Worm (Caenorhabditis elegans) whole organism, L2 larva: ENCODE results near the gene srv-26.

ENCODE experiments used
- F13H6.1 ChIP-seq: sonication (generic microtip); optimal IDR thresholded peaks from 2 replicates; lab custom pipeline; 2016; ENCODE audit warnings: missing genetic modification characterization, missing compliant biosample characterization
- R02D3.7 ChIP-seq: fragments of 150-350 bp; optimal IDR thresholded peaks from 2 replicates; lab custom pipeline; 2014; ENCODE audit warnings: missing biosample characterization, missing genetic modification characterization
- ZK546.5 ChIP-seq: sonication (generic microtip); optimal IDR thresholded peaks from 2 replicates; lab custom pipeline; 2017; ENCODE audit warnings: missing biosample characterization, missing genetic modification characterization
- alr-1 ChIP-seq: fragments of 150-350 bp; optimal IDR thresholded peaks from 2 replicates; lab custom pipeline; 2014; ENCODE audit warnings: missing biosample characterization, missing genetic modification characterization
- aly-2 ChIP-seq: fragments of 150-350 bp; optimal IDR thresholded peaks from 2 replicates; lab custom pipeline; 2014; ENCODE audit warnings: missing biosample characterization, missing genetic modification characterization
- blmp-1 ChIP-seq: sonication (generic microtip); optimal IDR thresholded peaks from 2 replicates; lab custom pipeline; 2017; ENCODE audit warnings: missing genetic modification characterization, mild to moderate bottlenecking, missing compliant biosample characterization, antibody characterized with exemption, moderate library complexity; ENCODE audit not compliant: insufficient read depth
- ceh-16 ChIP-seq: fragments of 150-350 bp; optimal IDR thresholded peaks from 2 replicates; lab custom pipeline; 2014; ENCODE audit warnings: missing biosample characterization, missing genetic modification characterization
- ceh-82 ChIP-seq: fragments of 150-350 bp; optimal IDR thresholded peaks from 2 replicates; lab custom pipeline; 2014; ENCODE audit warnings: missing biosample characterization, missing genetic modification characterization
- dmd-4 ChIP-seq: sonication (generic microtip); optimal IDR thresholded peaks from 2 replicates; lab custom pipeline; 2017; ENCODE audit warnings: missing biosample characterization, missing genetic modification characterization
- egl-27 ChIP-seq: sonication (generic microtip); optimal IDR thresholded peaks from 3 replicates; lab custom pipeline; 2017; ENCODE audit warnings: missing biosample characterization, missing genetic modification reagents, missing genetic modification characterization
- elt-1 ChIP-seq: fragments of 150-350 bp; optimal IDR thresholded peaks from 2 replicates; lab custom pipeline; 2014; ENCODE audit warnings: missing biosample characterization, missing genetic modification characterization
- fos-1 ChIP-seq: fragments of 150-350 bp; optimal IDR thresholded peaks from 2 replicates; lab custom pipeline; 2014; ENCODE audit warnings: missing biosample characterization, missing genetic modification characterization
- gmeb-1 ChIP-seq: fragments of 150-350 bp; optimal IDR thresholded peaks from 2 replicates; lab custom pipeline; 2014; ENCODE audit warnings: missing biosample characterization, missing genetic modification characterization
- lin-11 ChIP-seq: fragments of 150-350 bp; sonication (generic microtip); optimal IDR thresholded peaks from 2 replicates; lab custom pipeline; 2014; ENCODE audit warnings: missing biosample characterization, missing genetic modification characterization, inconsistent platforms, mixed read lengths
- lin-39 ChIP-seq: fragments of 150-350 bp; optimal IDR thresholded peaks from 2 replicates; lab custom pipeline; 2014; ENCODE audit warnings: missing biosample characterization, missing genetic modification reagents, missing genetic modification characterization
- mab-5 ChIP-seq: fragments of 150-350 bp; optimal IDR thresholded peaks from 2 replicates; lab custom pipeline; 2014; ENCODE audit warnings: missing biosample characterization, missing genetic modification characterization
- mdl-1 ChIP-seq, 2 experiments: fragments of 150-350 bp in 1 of 2; sonication (generic microtip) in 1 of 2; optimal IDR thresholded peaks; 2 replicates each; lab custom pipeline; 2017; ENCODE audit warnings: missing biosample characterization in 2 of 2, missing genetic modification characterization in 2 of 2
- nhr-10 ChIP-seq: sonication (generic microtip); optimal IDR thresholded peaks from 2 replicates; lab custom pipeline; 2017; ENCODE audit warnings: missing biosample characterization, missing genetic modification characterization
- nhr-11 ChIP-seq: fragments of 150-350 bp; optimal IDR thresholded peaks from 2 replicates; lab custom pipeline; 2014; ENCODE audit warnings: missing biosample characterization, missing genetic modification characterization
- nhr-12 ChIP-seq: fragments of 150-350 bp; optimal IDR thresholded peaks from 2 replicates; lab custom pipeline; 2014; ENCODE audit warnings: missing biosample characterization, missing genetic modification characterization
- nhr-129 ChIP-seq: fragments of 150-350 bp; optimal IDR thresholded peaks from 2 replicates; lab custom pipeline; 2014; ENCODE audit warnings: missing biosample characterization, missing genetic modification characterization
- nhr-21 ChIP-seq: fragments of 150-350 bp; optimal IDR thresholded peaks from 2 replicates; lab custom pipeline; 2014; ENCODE audit warnings: missing biosample characterization, missing genetic modification characterization
- nhr-237 ChIP-seq: fragments of 150-350 bp; optimal IDR thresholded peaks from 2 replicates; lab custom pipeline; 2014; ENCODE audit warnings: missing biosample characterization, missing genetic modification characterization
- nhr-25 ChIP-seq: fragments of 150-350 bp; sonication (generic microtip); optimal IDR thresholded peaks from 3 replicates; lab custom pipeline; 2014; ENCODE audit warnings: missing biosample characterization, missing genetic modification characterization
- nhr-6 ChIP-seq: fragments of 150-350 bp; optimal IDR thresholded peaks from 2 replicates; lab custom pipeline; 2014; ENCODE audit warnings: missing biosample characterization, missing genetic modification characterization
- nhr-77 ChIP-seq: fragments of 150-350 bp; optimal IDR thresholded peaks from 2 replicates; lab custom pipeline; 2014; ENCODE audit warnings: missing biosample characterization, missing genetic modification characterization
- peb-1 ChIP-seq: fragments of 150-350 bp; optimal IDR thresholded peaks from 2 replicates; lab custom pipeline; 2014; ENCODE audit warnings: missing biosample characterization, missing genetic modification characterization
- sem-4 ChIP-seq: fragments of 150-350 bp; optimal IDR thresholded peaks from 2 replicates; lab custom pipeline; 2014; ENCODE audit warnings: missing biosample characterization, missing genetic modification reagents, missing genetic modification characterization
- skn-1 ChIP-seq: sonication (generic microtip); optimal IDR thresholded peaks from 2 replicates; lab custom pipeline; 2017; ENCODE audit warnings: missing biosample characterization, missing genetic modification characterization
- sma-3 ChIP-seq: sonication (generic microtip); optimal IDR thresholded peaks from 2 replicates; lab custom pipeline; 2016; ENCODE audit warnings: missing genetic modification reagents, missing genetic modification characterization, missing compliant biosample characterization
- sma-9 ChIP-seq, 2 experiments: fragments of 150-350 bp in 1 of 2; sonication (generic microtip) in 1 of 2; optimal IDR thresholded peaks; 2 replicates each; lab custom pipeline; 2014 to 2016; ENCODE audit warnings: missing genetic modification characterization in 2 of 2, mild to moderate bottlenecking in 1 of 2, missing biosample characterization in 1 of 2, missing compliant biosample characterization in 1 of 2, missing genetic modification reagents in 1 of 2, moderate library complexity in 1 of 2
- unc-39 ChIP-seq: fragments of 150-350 bp; optimal IDR thresholded peaks from 2 replicates; lab custom pipeline; 2014; ENCODE audit warnings: missing biosample characterization, missing genetic modification characterization
- unc-55 ChIP-seq: fragments of 150-350 bp; sonication (generic microtip); optimal IDR thresholded peaks from 3 replicates; lab custom pipeline; 2014; ENCODE audit warnings: missing biosample characterization, missing genetic modification reagents, missing genetic modification characterization
- unc-62 ChIP-seq: fragments of 150-350 bp; optimal IDR thresholded peaks from 2 replicates; lab custom pipeline; 2014; ENCODE audit warnings: missing biosample characterization, missing genetic modification reagents, missing genetic modification characterization
- zag-1 ChIP-seq: fragments of 150-350 bp; optimal IDR thresholded peaks from 2 replicates; lab custom pipeline; 2014; ENCODE audit warnings: missing biosample characterization, missing genetic modification characterization
- ztf-1 ChIP-seq: fragments of 200-800 bp; sonication (Bioruptor generic); conservative IDR thresholded peaks from 2 replicates; pipeline ENCODE4 v1.3.6; 2022; ENCODE audit warnings: missing genetic modification characterization, missing compliant biosample characterization
- ztf-11 ChIP-seq: sonication (generic microtip); optimal IDR thresholded peaks from 2 replicates; lab custom pipeline; 2017; ENCODE audit warnings: missing biosample characterization, missing genetic modification characterization
- ztf-4 ChIP-seq: fragments of 150-350 bp; optimal IDR thresholded peaks from 2 replicates; lab custom pipeline; 2014; ENCODE audit warnings: missing biosample characterization, missing genetic modification characterization

The srv-26 gene

ce11 chrIV:6336748-6337147 lies 35.1 kb upstream of the srv-26 start (continued):
- TF ChIP-seq sma-9 (GFP tag; optimal IDR thresholded peaks at IDR 0.05; lab: Kevin White, UChicago) (peak; percentile 100), sma-9 (tag; optimal IDR thresholded peaks at IDR 0.05; lab: Kevin White, UChicago) (peak; percentile 79), sem-4 (peak; percentile 98), lin-39 (tag; lab: Kevin White, UChicago) (no peak), nhr-25 (tag; lab: Kevin White, UChicago) (peak; percentile 99), unc-39 (tag; lab: Kevin White, UChicago) (no peak), aly-2 (tag; lab: Kevin White, UChicago) (no peak), nhr-237 (tag; lab: Kevin White, UChicago) (no peak), fos-1 (peak; percentile 87), sma-3 (GFP tag; lab: Kevin White, UChicago) (peak; percentile 97), ceh-16 (tag; lab: Kevin White, UChicago) (peak; percentile 77), nhr-21 (tag; lab: Kevin White, UChicago) (peak; percentile 98), nhr-12 (tag; lab: Kevin White, UChicago) (no peak), alr-1 (tag; lab: Kevin White, UChicago) (no peak), nhr-6 (tag; lab: Kevin White, UChicago) (peak; percentile 95), R02D3.7 (tag; lab: Kevin White, UChicago) (peak; percentile 27), gmeb-1 (tag; lab: Kevin White, UChicago) (peak; percentile 89), mdl-1 (tag; optimal IDR thresholded peaks at IDR 0.05; lab: Kevin White, UChicago) (peak; percentile 98 to 99), lin-11 (tag; lab: Kevin White, UChicago) (peak; percentile 62), blmp-1 (peak; percentile 98), nhr-10 (tag; lab: Kevin White, UChicago) (peak; percentile 74), dmd-4 (tag; lab: Kevin White, UChicago) (no peak), unc-55 (peak; percentile 80), egl-27 (tag; lab: Kevin White, UChicago) (peak; percentile 87), nhr-77 (tag; lab: Kevin White, UChicago) (no peak), ztf-1 (GFP tag; lab: Robert Waterston, UW) (no peak)
- TF ChIP-seq, all 48 proteins: peak for 33

ce11 chrIV:6335908-6336307 lies 34.2 kb upstream of the srv-26 start, which contains the start of gene mif-4:
mif-4 (minus strand) TSS chrIV:6335994.
- TF ChIP-seq nhr-10 (tag; lab: Kevin White, UChicago) (no peak), gmeb-1 (tag; lab: Kevin White, UChicago) (no peak), ztf-4 (tag; lab: Kevin White, UChicago) (no peak), zag-1 (tag; lab: Kevin White, UChicago) (no peak), unc-39 (tag; lab: Kevin White, UChicago) (no peak), sma-3 (GFP tag; lab: Kevin White, UChicago) (no peak), mdl-1 (tag; optimal IDR thresholded peaks at IDR 0.05; lab: Kevin White, UChicago) (no peak), ztf-11 (tag; lab: Kevin White, UChicago) (no peak), nhr-129 (tag; lab: Kevin White, UChicago) (peak; percentile 9), unc-62 (GFP tag; lab: Kevin White, UChicago) (no peak), F13H6.1 (tag; lab: Kevin White, UChicago) (no peak), skn-1 (tag; lab: Kevin White, UChicago) (no peak), nhr-6 (tag; lab: Kevin White, UChicago) (no peak), sma-9 (GFP tag; optimal IDR thresholded peaks at IDR 0.05; lab: Kevin White, UChicago) (peak; percentile 9), sma-9 (tag; optimal IDR thresholded peaks at IDR 0.05; lab: Kevin White, UChicago) (no peak), alr-1 (tag; lab: Kevin White, UChicago) (no peak), lin-11 (tag; lab: Kevin White, UChicago) (no peak), ZK546.5 (tag; lab: Kevin White, UChicago) (no peak)
- TF ChIP-seq, all 48 proteins: peak for 2

ce11 chrIV:6333915-6334314 lies 32.3 kb upstream of the srv-26 start, which contains the start of gene blos-2:
blos-2 (plus strand) TSS chrIV:6334215.
- TF ChIP-seq lin-39 (tag; lab: Kevin White, UChicago), result no peak
- no peak for TF ChIP-seq unc-62 (GFP tag; lab: Kevin White, UChicago)
- no peak for TF ChIP-seq mab-5 (tag; lab: Kevin White, UChicago)
- no peak for TF ChIP-seq ceh-82 (tag; lab: Kevin White, UChicago)
- no peak for TF ChIP-seq unc-55
- TF ChIP-seq ztf-1 (GFP tag; lab: Robert Waterston, UW), result no peak
- no peak for TF ChIP-seq nhr-11 (tag; lab: Kevin White, UChicago)
- no peak for TF ChIP-seq sem-4
- TF ChIP-seq elt-1 (tag; lab: Kevin White, UChicago), result no peak
- no peak for TF ChIP-seq mdl-1 (tag; optimal IDR thresholded peaks at IDR 0.05; lab: Kevin White, UChicago)
- no peak for TF ChIP-seq peb-1 (tag; lab: Kevin White, UChicago)
